Fruit fly (Drosophila melanogaster) whole organism, pupa: ENCODE data around the gene Dsp1.

Experiments used
- CG17806 ChIP-seq: fragments of 200-800 bp; sonication (Bioruptor generic); optimal IDR thresholded peaks from 2 replicates; lab custom pipeline; 2018; ENCODE audit warnings: missing biosample characterization, mild to moderate bottlenecking, missing genetic modification characterization, moderate library complexity
- CG8301 ChIP-seq: fragments of 200-800 bp; sonication (Bioruptor generic); optimal IDR thresholded peaks from 2 replicates; lab custom pipeline; 2018; ENCODE audit warnings: missing biosample characterization, mild to moderate bottlenecking, missing genetic modification characterization
- EcR ChIP-seq: fragments of 200-800 bp; sonication (Bioruptor generic); optimal IDR thresholded peaks from 3 replicates; lab custom pipeline; 2019; ENCODE audit warnings: missing biosample characterization, missing genetic modification characterization, mild to moderate bottlenecking, moderate library complexity, missing genetic modification reagents

DNA sequence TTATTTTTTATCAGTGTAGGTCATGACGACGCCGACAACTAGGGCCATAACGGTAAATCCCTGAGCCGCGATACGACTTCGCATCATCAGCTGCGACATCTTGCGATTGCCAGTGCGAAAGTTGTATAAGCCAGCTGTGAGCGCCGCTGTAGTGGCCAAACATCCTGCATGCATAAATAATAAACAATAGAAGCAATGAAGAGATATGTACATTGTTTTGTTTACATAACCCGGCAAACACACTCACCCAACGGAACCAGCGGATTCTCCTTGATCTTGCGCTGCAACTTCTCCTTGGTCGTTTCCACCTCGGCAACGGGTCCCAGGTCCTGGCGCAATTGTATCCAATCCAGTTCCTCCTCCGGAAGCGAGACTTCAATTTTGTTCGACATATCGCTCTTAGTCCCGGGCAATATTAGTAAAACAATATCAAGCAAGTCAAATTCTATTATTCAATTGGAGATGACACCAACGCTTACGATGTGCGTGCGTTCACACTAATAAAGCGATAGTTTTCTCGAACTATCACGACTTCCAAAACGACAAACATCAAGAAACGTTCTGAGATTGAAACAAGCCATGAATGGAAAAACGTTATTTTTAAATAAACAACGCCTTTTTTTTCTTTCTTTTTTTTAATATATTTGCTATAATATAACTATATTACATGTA lies 1.7 kb upstream of the Dsp1 start:
- TF ChIP-seq EcR (GFP tag; lab: Kevin White, UChicago) (no peak), CG8301 (tag; lab: Kevin White, UChicago) (no peak), CG17806 (tag; lab: Kevin White, UChicago) (no peak)
